Worm (Caenorhabditis elegans): ENCODE measurements around the gene srx-19.

- TF ChIP-seq tra-4 (tag; optimal IDR thresholded peaks at IDR 0.05) = no peak
- TF ChIP-seq B0310.2 (tag; optimal IDR thresholded peaks at IDR 0.05) = no peak
- no peak for TF ChIP-seq ama-1 (optimal IDR thresholded peaks at IDR 0.05)
- no peak for TF ChIP-seq tbx-37 (GFP tag; conservative IDR thresholded peaks at IDR 0.05)
- TF ChIP-seq sea-1 (GFP tag; conservative IDR thresholded peaks at IDR 0.05) = no peak
- no peak for TF ChIP-seq hmbx-1 (tag; optimal IDR thresholded peaks at IDR 0.05)
- TF ChIP-seq hmg-4 (GFP tag; optimal IDR thresholded peaks at IDR 0.05) = no peak
- TF ChIP-seq scrt-1 (GFP tag; IDR thresholded peaks at IDR 0.05) = no peak
Measured at ce11 chrIV:6834705-6835104, 38.4 kb upstream of the srx-19 start.

Data from whole organism, early embryonic.